Fruit fly (Drosophila melanogaster): ENCODE measurements around the gene jar.

dm6 chr3R:24301520-24301919, 30.5 kb upstream of the jar start:
- TF ChIP-seq kay (GFP tag; ENCODE audit: borderline replicate concordance) = no peak
- TF ChIP-seq tj (GFP tag; optimal IDR thresholded peaks at IDR 0.05) = peak; percentile 17
- no peak for TF ChIP-seq CG5204 (GFP tag; optimal IDR thresholded peaks at IDR 0.05)
- peak; percentile 36 for TF ChIP-seq bab1 (GFP tag; optimal IDR thresholded peaks at IDR 0.05)
- TF ChIP-seq CG11617 (GFP tag; optimal IDR thresholded peaks at IDR 0.05) = no peak
- no peak for TF ChIP-seq toe (GFP tag; optimal IDR thresholded peaks at IDR 0.05)
- no peak for TF ChIP-seq CG12768 (GFP tag; optimal IDR thresholded peaks at IDR 0.05)
- no peak for TF ChIP-seq cnc (optimal IDR thresholded peaks at IDR 0.05)
- no peak for TF ChIP-seq ovo (GFP tag; optimal IDR thresholded peaks at IDR 0.05)
- no peak for TF ChIP-seq Mnt (GFP tag; optimal IDR thresholded peaks at IDR 0.05)
- no peak for TF ChIP-seq Crg-1 (GFP tag; optimal IDR thresholded peaks at IDR 0.05)
- TF ChIP-seq Clk (GFP tag; optimal IDR thresholded peaks at IDR 0.05) = no peak
- TF ChIP-seq CG7101 (tag; optimal IDR thresholded peaks at IDR 0.05) = no peak
- TF ChIP-seq CG33017 (tag; optimal IDR thresholded peaks at IDR 0.05) = no peak

Data from whole organism, adult.